Worm (Caenorhabditis elegans) whole organism, late embryonic: ENCODE results near the gene F22E5.1.

Source experiments
- elt-2 ChIP-seq: sonication (generic microtip); optimal IDR thresholded peaks from 2 replicates; lab custom pipeline; 2016; ENCODE audit warnings: missing genetic modification reagents, missing genetic modification characterization, missing compliant biosample characterization
- fkh-6 ChIP-seq: sonication (generic microtip); optimal IDR thresholded peaks from 2 replicates; lab custom pipeline; 2016; ENCODE audit warnings: missing genetic modification characterization, missing compliant biosample characterization
- gmeb-2 ChIP-seq: sonication (generic microtip); optimal IDR thresholded peaks from 2 replicates; lab custom pipeline; 2016; ENCODE audit warnings: missing genetic modification characterization, inconsistent platforms, missing compliant biosample characterization
- pqm-1 ChIP-seq: sonication (generic microtip); optimal IDR thresholded peaks from 2 replicates; lab custom pipeline; 2016; ENCODE audit warnings: missing genetic modification characterization, missing compliant biosample characterization
- tbx-2 ChIP-seq: sonication (generic microtip); optimal IDR thresholded peaks from 2 replicates; lab custom pipeline; 2016; ENCODE audit warnings: missing genetic modification characterization, missing compliant biosample characterization
- unc-86 ChIP-seq: sonication (generic microtip); optimal IDR thresholded peaks from 2 replicates; lab custom pipeline; 2016; ENCODE audit warnings: missing genetic modification characterization, missing compliant biosample characterization

- no peak for TF ChIP-seq tbx-2 (tag; lab: Kevin White, UChicago)
- TF ChIP-seq elt-2: no peak
- TF ChIP-seq pqm-1 (tag; lab: Kevin White, UChicago): no peak
- TF ChIP-seq fkh-6: no peak
- no peak for TF ChIP-seq unc-86 (tag; lab: Kevin White, UChicago)
- TF ChIP-seq gmeb-2: no peak
Measured at ce11 chrII:2629270-2629669, 44.3 kb upstream of the F22E5.1 start, which contains the start of gene sri-37.
